Fruit fly (Drosophila melanogaster): ENCODE data around the gene rumi.

DNA sequence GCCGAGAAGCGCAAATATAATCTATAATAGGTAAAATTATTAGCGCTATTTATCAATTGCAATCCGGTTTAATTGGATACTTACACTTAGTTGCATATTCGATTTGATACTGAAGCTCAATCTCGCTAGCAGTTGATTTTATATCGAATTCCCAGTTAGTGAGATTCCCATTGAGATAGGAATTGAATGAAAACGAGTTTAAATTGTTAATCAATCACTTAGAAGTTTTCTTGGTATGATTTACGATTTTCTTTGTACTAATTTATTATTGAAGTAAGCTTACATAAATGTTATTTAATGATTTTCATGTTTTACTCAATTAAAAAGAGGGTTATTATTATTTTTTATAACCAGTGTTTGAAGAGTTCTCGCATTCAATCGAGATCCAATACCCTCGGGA is 19.2 kb upstream of the rumi start, which contains the start of gene CG43092:
- TF ChIP-seq pan (optimal IDR thresholded peaks at IDR 0.05), result no peak
- no peak for TF ChIP-seq usp (GFP tag; optimal IDR thresholded peaks at IDR 0.05)
- TF ChIP-seq EcR (GFP tag; optimal IDR thresholded peaks at IDR 0.05), result no peak
- no peak for TF ChIP-seq CG8478 (optimal IDR thresholded peaks at IDR 0.05)
- no peak for TF ChIP-seq psq (optimal IDR thresholded peaks at IDR 0.05)
- no peak for TF ChIP-seq Dll (optimal IDR thresholded peaks at IDR 0.05)

Measured in whole organism.